Worm (Caenorhabditis elegans) whole organism, L1 larva: Measurements from ENCODE around the gene tor-1.

Experiments
- C04F5.9 ChIP-seq: sonication (generic microtip); optimal IDR thresholded peaks from 2 replicates; lab custom pipeline; 2016; ENCODE audit warnings: missing genetic modification characterization, missing compliant biosample characterization
- C16A3.4 ChIP-seq: fragments of 150-350 bp; optimal IDR thresholded peaks from 2 replicates; lab custom pipeline; 2014; ENCODE audit warnings: missing biosample characterization, missing genetic modification characterization
- C34B4.2 ChIP-seq: sonication (generic microtip); optimal IDR thresholded peaks from 2 replicates; lab custom pipeline; 2017; ENCODE audit warnings: mild to moderate bottlenecking, missing genetic modification characterization, missing compliant biosample characterization
- F16B12.6 ChIP-seq: fragments of 150-350 bp; optimal IDR thresholded peaks from 2 replicates; lab custom pipeline; 2014; ENCODE audit warnings: missing biosample characterization, missing genetic modification characterization
- Y116A8C.19 ChIP-seq: sonication (generic microtip); optimal IDR thresholded peaks from 2 replicates; lab custom pipeline; 2016; ENCODE audit warnings: missing compliant biosample characterization, missing genetic modification characterization, borderline replicate concordance
- aha-1 ChIP-seq: fragments of 150-350 bp; optimal IDR thresholded peaks from 2 replicates; lab custom pipeline; 2014; ENCODE audit warnings: missing biosample characterization, missing genetic modification characterization
- ceh-63 ChIP-seq: fragments of 200-800 bp; sonication (Bioruptor generic); optimal IDR thresholded peaks from 2 replicates; lab custom pipeline; 2018; ENCODE audit warnings: mild to moderate bottlenecking, missing genetic modification characterization, missing compliant biosample characterization
- ceh-8 ChIP-seq: fragments of 200-800 bp; sonication (Bioruptor generic); optimal IDR thresholded peaks from 2 replicates; lab custom pipeline; 2018; ENCODE audit warnings: mild to moderate bottlenecking, missing genetic modification characterization, moderate library complexity, missing compliant biosample characterization
- ceh-88 ChIP-seq: fragments of 200-800 bp; sonication (Bioruptor generic); IDR thresholded peaks from 2 replicates; pipeline ENCODE4 v1.3.6; 2022; ENCODE audit warnings: missing genetic modification characterization, missing compliant biosample characterization
- ces-1 ChIP-seq: fragments of 150-350 bp; optimal IDR thresholded peaks from 2 replicates; lab custom pipeline; 2014; ENCODE audit warnings: missing biosample characterization, missing genetic modification reagents, missing genetic modification characterization
- dpl-1 ChIP-seq, 3 experiments: fragments of 150-350 bp in 2 of 3; sonication (generic microtip) in 1 of 3; optimal IDR thresholded peaks; 2 replicates each; lab custom pipeline; 2014 to 2017; ENCODE audit warnings: missing biosample characterization in 3 of 3, missing genetic modification characterization in 3 of 3, missing genetic modification reagents in 3 of 3
- dsc-1 ChIP-seq: sonication (generic microtip); optimal IDR thresholded peaks from 2 replicates; lab custom pipeline; 2016; ENCODE audit warnings: mild to moderate bottlenecking, missing genetic modification characterization, missing compliant biosample characterization
- efl-3 ChIP-seq: fragments of 200-800 bp; sonication (Bioruptor generic); optimal IDR thresholded peaks from 2 replicates; lab custom pipeline; 2018; ENCODE audit warnings: mild to moderate bottlenecking, missing genetic modification characterization, missing compliant biosample characterization
- egl-13 ChIP-seq: sonication (generic microtip); optimal IDR thresholded peaks from 2 replicates; lab custom pipeline; 2016; ENCODE audit warnings: missing genotype, missing genetic modification reagents, missing genetic modification characterization, missing compliant biosample characterization
- egl-27 ChIP-seq, 2 experiments: fragments of 150-350 bp in 1 of 2; sonication (generic microtip); optimal IDR thresholded peaks; 3 replicates each; lab custom pipeline; 2017 to 2018; ENCODE audit warnings: missing biosample characterization in 2 of 2, missing genetic modification characterization in 2 of 2, missing genetic modification reagents in 2 of 2
- elt-2 ChIP-seq: sonication (generic microtip); optimal IDR thresholded peaks from 2 replicates; lab custom pipeline; 2016; ENCODE audit warnings: missing genetic modification characterization, mild to moderate bottlenecking, inconsistent platforms, missing compliant biosample characterization, missing genetic modification reagents
- fkh-10 ChIP-seq: sonication (generic microtip); optimal IDR thresholded peaks from 2 replicates; lab custom pipeline; 2017; ENCODE audit warnings: missing biosample characterization, missing genetic modification reagents, missing genetic modification characterization
- fkh-4 ChIP-seq: sonication (generic microtip); optimal IDR thresholded peaks from 2 replicates; lab custom pipeline; 2016; ENCODE audit warnings: missing compliant biosample characterization, missing genetic modification characterization, borderline replicate concordance
- fkh-8 ChIP-seq: sonication (generic microtip); optimal IDR thresholded peaks from 2 replicates; lab custom pipeline; 2016; ENCODE audit warnings: mild to moderate bottlenecking, missing genetic modification characterization, missing compliant biosample characterization
- irx-1 ChIP-seq: sonication (generic microtip); optimal IDR thresholded peaks from 2 replicates; lab custom pipeline; 2016; ENCODE audit warnings: missing genetic modification characterization, missing compliant biosample characterization
- lsy-2 ChIP-seq, 2 experiments: fragments of 150-350 bp; optimal IDR thresholded peaks; 2 replicates each; lab custom pipeline; 2014; ENCODE audit warnings: missing biosample characterization in 2 of 2, missing genetic modification characterization in 2 of 2
- mdl-1 ChIP-seq, 2 experiments: fragments of 150-350 bp; optimal IDR thresholded peaks; 2 replicates each; lab custom pipeline; 2014 to 2017; ENCODE audit warnings: missing biosample characterization in 2 of 2, missing genetic modification characterization in 2 of 2, inconsistent platforms in 1 of 2
- mep-1 ChIP-seq: fragments of 150-350 bp; optimal IDR thresholded peaks from 2 replicates; lab custom pipeline; 2014; ENCODE audit warnings: missing biosample characterization, missing genetic modification characterization
- nhr-11 ChIP-seq: fragments of 150-350 bp; optimal IDR thresholded peaks from 2 replicates; lab custom pipeline; 2014; ENCODE audit warnings: missing biosample characterization, missing genetic modification characterization
- nhr-20 ChIP-seq: sonication (generic microtip); optimal IDR thresholded peaks from 2 replicates; lab custom pipeline; 2016; ENCODE audit warnings: mild to moderate bottlenecking, missing genetic modification characterization, missing compliant biosample characterization
- nhr-237 ChIP-seq: fragments of 150-350 bp; optimal IDR thresholded peaks from 2 replicates; lab custom pipeline; 2014; ENCODE audit warnings: missing biosample characterization, missing genetic modification characterization
- nhr-47 ChIP-seq: sonication (generic microtip); optimal IDR thresholded peaks from 2 replicates; lab custom pipeline; 2016; ENCODE audit warnings: mild to moderate bottlenecking, missing genetic modification characterization, moderate library complexity, missing compliant biosample characterization
- nhr-71 ChIP-seq: sonication (generic microtip); optimal IDR thresholded peaks from 2 replicates; lab custom pipeline; 2016; ENCODE audit warnings: mild to moderate bottlenecking, missing genetic modification characterization, moderate library complexity, missing compliant biosample characterization
- nhr-76 ChIP-seq: sonication (generic microtip); optimal IDR thresholded peaks from 2 replicates; lab custom pipeline; 2017; ENCODE audit warnings: missing biosample characterization, missing genetic modification characterization
- nhr-84 ChIP-seq: sonication (generic microtip); optimal IDR thresholded peaks from 2 replicates; lab custom pipeline; 2017; ENCODE audit warnings: missing biosample characterization, missing genetic modification characterization
- nhr-90 ChIP-seq: sonication (generic microtip); optimal IDR thresholded peaks from 2 replicates; lab custom pipeline; 2016; ENCODE audit warnings: mild to moderate bottlenecking, missing genetic modification characterization, missing compliant biosample characterization; ENCODE audit not compliant: poor library complexity
- pag-3 ChIP-seq: sonication (generic microtip); optimal IDR thresholded peaks from 2 replicates; lab custom pipeline; 2017; ENCODE audit warnings: missing genetic modification characterization, mild to moderate bottlenecking, missing compliant biosample characterization, antibody characterized with exemption, borderline replicate concordance; ENCODE audit not compliant: insufficient read depth
- pqm-1 ChIP-seq: sonication (generic microtip); optimal IDR thresholded peaks from 3 replicates; lab custom pipeline; 2017; ENCODE audit warnings: missing biosample characterization, missing genetic modification characterization
- skn-1 ChIP-seq: fragments of 150-350 bp; optimal IDR thresholded peaks from 2 replicates; lab custom pipeline; 2014; ENCODE audit warnings: missing biosample characterization, missing genetic modification characterization
- snpc-4 ChIP-seq: fragments of 150-350 bp; optimal IDR thresholded peaks from 2 replicates; lab custom pipeline; 2014; ENCODE audit warnings: missing biosample characterization, missing genetic modification characterization
- snu-23 ChIP-seq: sonication (generic microtip); optimal IDR thresholded peaks from 2 replicates; lab custom pipeline; 2016; ENCODE audit warnings: missing genetic modification characterization, missing compliant biosample characterization
- sox-4 ChIP-seq: sonication (generic microtip); optimal IDR thresholded peaks from 2 replicates; lab custom pipeline; 2016; ENCODE audit warnings: missing genetic modification characterization, missing compliant biosample characterization
- sptf-1 ChIP-seq: fragments of 150-350 bp; optimal IDR thresholded peaks from 2 replicates; lab custom pipeline; 2014; ENCODE audit warnings: missing biosample characterization, missing genetic modification characterization
- tlp-1 ChIP-seq: fragments of 150-350 bp; optimal IDR thresholded peaks from 2 replicates; lab custom pipeline; 2014; ENCODE audit warnings: missing biosample characterization, missing genetic modification characterization
- unc-130 ChIP-seq: fragments of 150-350 bp; optimal IDR thresholded peaks from 2 replicates; lab custom pipeline; 2017; ENCODE audit warnings: missing biosample characterization, missing genetic modification characterization, inconsistent platforms
- unc-30 ChIP-seq: sonication (generic microtip); optimal IDR thresholded peaks from 2 replicates; lab custom pipeline; 2017; ENCODE audit warnings: missing biosample characterization, missing genetic modification characterization
- zag-1 ChIP-seq: fragments of 150-350 bp; optimal IDR thresholded peaks from 2 replicates; lab custom pipeline; 2014; ENCODE audit warnings: missing biosample characterization, missing genetic modification characterization
- zip-4 ChIP-seq: fragments of 200-800 bp; sonication (Bioruptor generic); optimal IDR thresholded peaks from 2 replicates; lab custom pipeline; 2018; ENCODE audit warnings: mild to moderate bottlenecking, missing genetic modification characterization, moderate library complexity, missing compliant biosample characterization
- ztf-11 ChIP-seq, 2 experiments: sonication (generic microtip); optimal IDR thresholded peaks; 2 replicates each; lab custom pipeline; 2016 to 2017; ENCODE audit warnings: missing genetic modification characterization in 2 of 2, missing biosample characterization in 1 of 2, missing compliant biosample characterization in 1 of 2
- ztf-4 ChIP-seq: fragments of 150-350 bp; optimal IDR thresholded peaks from 2 replicates; lab custom pipeline; 2014; ENCODE audit warnings: missing biosample characterization, missing genetic modification characterization

tor-1 gene

ce11 chrIV:13979797-13980459 lies 5.7 kb downstream of the tor-1 start, which contains the start of gene dnbp-1 (continued):
- TF ChIP-seq mep-1 (tag; lab: Kevin White, UChicago) (no peak), efl-3 (no peak), sptf-1 (no peak), dpl-1 (GFP tag; optimal IDR thresholded peaks at IDR 0.05; lab: Kevin White, UChicago) (peak; percentile 37 to 75 (median 41)), irx-1 (tag; lab: Kevin White, UChicago) (peak; percentile 50), lsy-2 (tag; optimal IDR thresholded peaks at IDR 0.05; lab: Kevin White, UChicago) (peak; percentile 50 to 74), zip-4 (GFP tag; lab: Kevin White, UChicago) (no peak), C16A3.4 (peak; percentile 61), nhr-90 (peak; percentile 22), skn-1 (peak; percentile 71), nhr-237 (tag; lab: Kevin White, UChicago) (no peak), snpc-4 (tag; lab: Kevin White, UChicago) (peak; percentile 46), nhr-71 (tag; lab: Kevin White, UChicago) (peak; percentile 79), C34B4.2 (no peak), nhr-47 (peak; percentile 76), fkh-10 (GFP tag; lab: Kevin White, UChicago) (peak; percentile 74), snu-23 (GFP tag; lab: Kevin White, UChicago) (peak; percentile 72)
- TF ChIP-seq, all 84 proteins: peak for 32

- TF ChIP-seq aha-1 (no peak), egl-13 (tag; lab: Kevin White, UChicago) (no peak), mdl-1 (tag; optimal IDR thresholded peaks at IDR 0.05; lab: Kevin White, UChicago) (no peak), fkh-8 (no peak), unc-30 (no peak)
- TF ChIP-seq, all 84 proteins: peak for 0
Measured at ce11 chrIV:13954578-13954977, 31.0 kb downstream of the tor-1 start.

ce11 chrIV:13953974-13954373 lies 31.6 kb downstream of the tor-1 start:
- TF ChIP-seq unc-30, result no peak
- no peak for TF ChIP-seq Y116A8C.19 (tag; lab: Kevin White, UChicago)
- no peak for TF ChIP-seq tlp-1
- no peak for TF ChIP-seq C04F5.9
- no peak for TF ChIP-seq snu-23 (GFP tag; lab: Kevin White, UChicago)
- TF ChIP-seq nhr-11 (tag; lab: Kevin White, UChicago), result no peak
- TF ChIP-seq ces-1 (GFP tag; lab: Kevin White, UChicago), result no peak
- TF ChIP-seq dsc-1 (tag; lab: Kevin White, UChicago), result no peak
- TF ChIP-seq ceh-63 (GFP tag; lab: Kevin White, UChicago), result no peak
- TF ChIP-seq nhr-20 (tag; lab: Kevin White, UChicago), result no peak
- no peak for TF ChIP-seq nhr-76 (tag; lab: Kevin White, UChicago)
- no peak for TF ChIP-seq fkh-4 (tag; lab: Kevin White, UChicago)
- no peak for TF ChIP-seq sox-4 (tag; lab: Kevin White, UChicago)
- TF ChIP-seq nhr-71 (tag; lab: Kevin White, UChicago), result no peak
- TF ChIP-seq unc-130 (tag; lab: Kevin White, UChicago), result no peak
- TF ChIP-seq zag-1 (tag; lab: Kevin White, UChicago), result no peak
- TF ChIP-seq F16B12.6, result no peak
- TF ChIP-seq fkh-8, result no peak
- no peak for TF ChIP-seq aha-1
- TF ChIP-seq ceh-88 (GFP tag; lab: Robert Waterston, UW), result no peak

ce11 chrIV:13945188-13945587 lies 40.4 kb downstream of the tor-1 start:
- TF ChIP-seq pag-3 (tag; lab: Kevin White, UChicago) (no peak), nhr-237 (tag; lab: Kevin White, UChicago) (no peak), ztf-4 (tag; lab: Kevin White, UChicago) (no peak), egl-27 (tag; optimal IDR thresholded peaks at IDR 0.05; lab: Kevin White, UChicago) (no peak), pqm-1 (tag; lab: Kevin White, UChicago) (no peak), unc-30 (no peak), elt-2 (no peak), ceh-8 (GFP tag; lab: Kevin White, UChicago) (no peak), mep-1 (tag; lab: Kevin White, UChicago) (no peak), nhr-84 (tag; lab: Kevin White, UChicago) (no peak), aha-1 (no peak), fkh-8 (no peak), ztf-11 (tag; optimal IDR thresholded peaks at IDR 0.05; lab: Kevin White, UChicago) (no peak), ceh-88 (GFP tag; lab: Robert Waterston, UW) (no peak), C34B4.2 (no peak)
